Worm (Caenorhabditis elegans): Measurements from ENCODE around the gene C08D8.1.

DNA sequence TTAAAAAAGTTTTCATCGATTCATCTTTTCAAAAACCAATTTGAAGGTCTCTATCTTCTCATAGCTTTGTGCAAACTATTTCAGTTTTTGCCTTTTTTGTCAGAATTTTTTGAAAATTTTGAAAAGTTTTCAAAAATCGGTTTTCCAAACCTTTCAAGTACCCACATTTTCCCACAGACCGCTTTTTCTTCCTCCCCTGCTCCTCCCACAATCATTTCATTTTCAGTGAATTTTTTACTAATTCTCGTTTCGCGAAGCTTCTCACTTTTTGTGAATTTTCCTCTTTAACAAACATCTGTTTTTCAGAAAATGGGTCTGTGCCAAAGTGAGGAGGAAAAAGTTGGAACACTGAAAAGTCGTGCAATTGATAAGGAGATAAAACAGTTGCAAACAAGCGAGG is 25.1 kb downstream of the C08D8.1 start, which contains the start of gene gpa-2:
- no peak for TF ChIP-seq ama-1 (optimal IDR thresholded peaks at IDR 0.05)
- TF ChIP-seq hlh-13 (GFP tag; optimal IDR thresholded peaks at IDR 0.05), result no peak
- no peak for TF ChIP-seq sox-2 (GFP tag; IDR thresholded peaks at IDR 0.05)
- no peak for TF ChIP-seq sox-4 (tag; optimal IDR thresholded peaks at IDR 0.05)
- no peak for TF ChIP-seq K02D7.2 (tag; optimal IDR thresholded peaks at IDR 0.05)

Measured in whole organism, late embryonic.